Fruit fly (Drosophila melanogaster): Measurements from ENCODE around the gene CG18179.

- TF ChIP-seq usp (GFP tag; optimal IDR thresholded peaks at IDR 0.05): no peak
- no peak for TF ChIP-seq CG8478 (optimal IDR thresholded peaks at IDR 0.05)
- no peak for TF ChIP-seq Dll (optimal IDR thresholded peaks at IDR 0.05)
Observed at dm6 chr3L:9628376-9628775, 10.7 kb upstream of the CG18179 start, which contains the start of gene Cyp40.
